Worm (Caenorhabditis elegans): ENCODE measurements around the gene ssl-1.

- TF ChIP-seq ceh-36 (tag; optimal IDR thresholded peaks at IDR 0.05): no peak
- TF ChIP-seq ama-1 (optimal IDR thresholded peaks at IDR 0.05): no peak
Observed at ce11 chrIII:12711682-12712081, 2.7 kb upstream of the ssl-1 start.

Data from whole organism, early embryonic.